Fruit fly (Drosophila melanogaster): ENCODE data around the gene Bhmt.
A peak's percentile ranks its signal among the peaks of the same experiment; 100 is the strongest.

Gene Bhmt

dm6 chr2L:18978923-18979322 lies 21.8 kb upstream of the Bhmt start (continued):
- TF ChIP-seq fd59A (GFP tag; optimal IDR thresholded peaks at IDR 0.05) (no peak), fd85E (GFP tag; optimal IDR thresholded peaks at IDR 0.05) (no peak), CG16779 (tag; optimal IDR thresholded peaks at IDR 0.05) (no peak), Ets21C (GFP tag; optimal IDR thresholded peaks at IDR 0.05) (no peak), CG8119 (GFP tag; IDR thresholded peaks at IDR 0.05) (peak; percentile 36; the same call in 1 of the 3 replicates), spab (GFP tag; optimal IDR thresholded peaks at IDR 0.05) (no peak), Eip78C (GFP tag) (peak; percentile 71), CG11762 (GFP tag; optimal IDR thresholded peaks at IDR 0.05; ENCODE audit: insufficient read depth) (no peak), svp (GFP tag) (peak; percentile 56), Lpt (GFP tag; optimal IDR thresholded peaks at IDR 0.05) (no peak), CG31627 (GFP tag; optimal IDR thresholded peaks at IDR 0.05) (no peak), Sox102F (GFP tag; optimal IDR thresholded peaks at IDR 0.05) (no peak), Met (GFP tag; optimal IDR thresholded peaks at IDR 0.05) (no peak), Sox15 (GFP tag; optimal IDR thresholded peaks at IDR 0.05) (no peak), Hr4 (GFP tag; optimal IDR thresholded peaks at IDR 0.05) (peak; percentile 23), Hr39 (GFP tag; optimal IDR thresholded peaks at IDR 0.05) (no peak), CG11294 (GFP tag; IDR thresholded peaks at IDR 0.05) (no peak), CG6854 (GFP tag; optimal IDR thresholded peaks at IDR 0.05) (no peak), CG8319 (GFP tag; optimal IDR thresholded peaks at IDR 0.05) (no peak), achi (GFP tag; optimal IDR thresholded peaks at IDR 0.05) (no peak)

dm6 chr2L:18976749-18977148 lies 19.6 kb upstream of the Bhmt start:
- TF ChIP-seq OdsH (GFP tag; optimal IDR thresholded peaks at IDR 0.05) (no peak), svp (GFP tag) (peak; percentile 42)

dm6 chr2L:18974063-18974779 lies 17.1 kb upstream of the Bhmt start, which contains the start of the genes L2HGDH and CG10431:
TSS of gene L2HGDH (minus strand) at chr2L:18974448.
TSS of gene CG10431 (plus strand) at chr2L:18974710.
- TF ChIP-seq Lpt (GFP tag; optimal IDR thresholded peaks at IDR 0.05) (peak; percentile 49), Eip93F (GFP tag; optimal IDR thresholded peaks at IDR 0.05) (peak; percentile 30), dsx (GFP tag; optimal IDR thresholded peaks at IDR 0.05; ENCODE audit: poor library complexity, severe bottlenecking) (no peak), svp (GFP tag) (peak; percentile 97), CG10631 (GFP tag; optimal IDR thresholded peaks at IDR 0.05) (peak; percentile 83), CG6854 (GFP tag; optimal IDR thresholded peaks at IDR 0.05) (peak; percentile 57), Met (GFP tag; optimal IDR thresholded peaks at IDR 0.05) (peak; percentile 70), CG31627 (GFP tag; optimal IDR thresholded peaks at IDR 0.05) (peak; percentile 65), CG8319 (GFP tag; optimal IDR thresholded peaks at IDR 0.05) (peak; percentile 58), CG11762 (GFP tag; optimal IDR thresholded peaks at IDR 0.05; ENCODE audit: insufficient read depth) (peak; percentile 23), Blimp-1 (GFP tag; optimal IDR thresholded peaks at IDR 0.05) (no peak), CG15336 (GFP tag; IDR thresholded peaks at IDR 0.05) (peak; percentile 34; the same call in 1 of the 2 replicates), lz (GFP tag; optimal IDR thresholded peaks at IDR 0.05) (peak; percentile 70), CG1621 (tag; optimal IDR thresholded peaks at IDR 0.05) (no peak), CG8119 (GFP tag; IDR thresholded peaks at IDR 0.05) (no peak), CG32006 (GFP tag; optimal IDR thresholded peaks at IDR 0.05) (no peak), CG11902 (GFP tag; optimal IDR thresholded peaks at IDR 0.05) (no peak), Sox102F (GFP tag; optimal IDR thresholded peaks at IDR 0.05) (no peak), fd85E (GFP tag; optimal IDR thresholded peaks at IDR 0.05) (peak; percentile 31), CG6163 (GFP tag; IDR thresholded peaks at IDR 0.05) (0 out of 3 replicates have a peak, but pooled peaks have one; percentile 22), Sox14 (GFP tag; optimal IDR thresholded peaks at IDR 0.05) (peak; percentile 65), Sox15 (GFP tag; optimal IDR thresholded peaks at IDR 0.05) (peak; percentile 29), CG6792 (GFP tag; optimal IDR thresholded peaks at IDR 0.05) (peak; percentile 61), fd59A (GFP tag; optimal IDR thresholded peaks at IDR 0.05) (peak; percentile 43), achi (GFP tag; optimal IDR thresholded peaks at IDR 0.05) (peak; percentile 72), vri (GFP tag; optimal IDR thresholded peaks at IDR 0.05) (peak; percentile 58), Hr4 (GFP tag; optimal IDR thresholded peaks at IDR 0.05) (no peak), acj6 (GFP tag; optimal IDR thresholded peaks at IDR 0.05) (peak; percentile 69), Hr39 (GFP tag; optimal IDR thresholded peaks at IDR 0.05) (peak; percentile 34), CG3032 (tag; optimal IDR thresholded peaks at IDR 0.05) (peak; percentile 69), Hr38 (GFP tag; optimal IDR thresholded peaks at IDR 0.05) (no peak), CG6808 (GFP tag; optimal IDR thresholded peaks at IDR 0.05) (no peak), CG10669 (GFP tag; optimal IDR thresholded peaks at IDR 0.05) (peak; percentile 46), esn (GFP tag; optimal IDR thresholded peaks at IDR 0.05) (peak; percentile 77), ss (GFP tag; optimal IDR thresholded peaks at IDR 0.05) (peak in 1 of 2 experiments; percentile 56), fkh (GFP tag; optimal IDR thresholded peaks at IDR 0.05) (peak; percentile 89), CG4318 (GFP tag; optimal IDR thresholded peaks at IDR 0.05) (no peak), CG34406 (GFP tag; optimal IDR thresholded peaks at IDR 0.05) (no peak), Ets21C (GFP tag; optimal IDR thresholded peaks at IDR 0.05) (peak; percentile 55)
